Worm (Caenorhabditis elegans): ENCODE data around the gene glt-3.

- TF ChIP-seq T22C8.4 (GFP tag; IDR thresholded peaks at IDR 0.05) (no peak), tab-1 (GFP tag; IDR thresholded peaks at IDR 0.05) (no peak), klf-2 (GFP tag; conservative IDR thresholded peaks at IDR 0.05) (no peak), cog-1 (tag; optimal IDR thresholded peaks at IDR 0.05) (no peak), flt-1 (GFP tag; IDR thresholded peaks at IDR 0.05) (no peak), ref-1 (GFP tag; conservative IDR thresholded peaks at IDR 0.05) (no peak), ztf-23 (GFP tag; IDR thresholded peaks at IDR 0.05) (no peak), med-1 (GFP tag; optimal IDR thresholded peaks at IDR 0.05; ENCODE audit: insufficient read depth) (no peak), ztf-29 (GFP tag; IDR thresholded peaks at IDR 0.05) (no peak)
Observed at ce11 chrIV:10110870-10111269, 19.2 kb upstream of the glt-3 start.

Data from whole organism, midembryonic.